Fruit fly (Drosophila melanogaster) whole organism, embryonic: Measurements from ENCODE around the gene CG7715.

Experiments
- Asciz ChIP-seq: fragments of 200-800 bp; sonication (Bioruptor generic); optimal IDR thresholded peaks from 2 replicates; lab custom pipeline; 2017; ENCODE audit warnings: missing biosample characterization, mild to moderate bottlenecking, missing genetic modification characterization, missing genetic modification reagents
- Atf6 ChIP-seq: fragments of 200-800 bp; sonication (Bioruptor generic); IDR thresholded peaks from 2 replicates; pipeline ENCODE4 v1.3.6; 2022; ENCODE audit warnings: missing biosample characterization, missing genetic modification characterization
- CG11093 ChIP-seq: fragments of 200-800 bp; sonication (Bioruptor generic); IDR thresholded peaks from 3 replicates; pipeline ENCODE4 v1.3.6; 2022; ENCODE audit warnings: missing biosample characterization, missing genetic modification characterization
- CG12219 ChIP-seq: fragments of 200-800 bp; sonication (Bioruptor generic); optimal IDR thresholded peaks from 3 replicates; lab custom pipeline; 2018; ENCODE audit warnings: missing biosample characterization, mild to moderate bottlenecking, missing genetic modification characterization
- CG14441 ChIP-seq: fragments of 200-800 bp; sonication (Bioruptor generic); IDR thresholded peaks from 2 replicates; pipeline ENCODE4 v1.3.6; 2022; ENCODE audit warnings: missing biosample characterization, missing genetic modification characterization
- CG15073 ChIP-seq: fragments of 200-800 bp; sonication (Bioruptor generic); optimal IDR thresholded peaks from 2 replicates; lab custom pipeline; 2016; ENCODE audit warnings: missing biosample characterization, missing genetic modification characterization
- CG17359 ChIP-seq: fragments of 200-800 bp; sonication (Bioruptor generic); optimal IDR thresholded peaks from 3 replicates; lab custom pipeline; 2018; ENCODE audit warnings: missing biosample characterization, mild to moderate bottlenecking, missing genetic modification characterization, moderate library complexity
- CG17829 ChIP-seq: fragments of 200-800 bp; optimal IDR thresholded peaks from 2 replicates; lab custom pipeline; 2019; ENCODE audit warnings: missing biosample characterization, mild to moderate bottlenecking, missing genetic modification characterization, moderate library complexity
- CG30431 ChIP-seq: fragments of 200-800 bp; sonication (Bioruptor generic); optimal IDR thresholded peaks from 2 replicates; lab custom pipeline; 2017; ENCODE audit warnings: missing biosample characterization, missing genetic modification characterization
- CG31365 ChIP-seq: fragments of 200-800 bp; sonication (Bioruptor generic); optimal IDR thresholded peaks from 2 replicates; lab custom pipeline; 2018; ENCODE audit warnings: missing biosample characterization, mild to moderate bottlenecking, missing genetic modification characterization
- CG4404 ChIP-seq: fragments of 200-800 bp; sonication (Bioruptor generic); IDR thresholded peaks from 2 replicates; pipeline ENCODE4 v1.3.6; 2022; ENCODE audit warnings: missing biosample characterization, missing genetic modification characterization
- CG4707 ChIP-seq: fragments of 200-800 bp; sonication (Bioruptor generic); optimal IDR thresholded peaks from 2 replicates; lab custom pipeline; 2018; ENCODE audit warnings: missing biosample characterization, mild to moderate bottlenecking, missing genetic modification characterization, moderate library complexity
- CrebB ChIP-seq: fragments of 200-800 bp; sonication (Bioruptor generic); optimal IDR thresholded peaks from 3 replicates; lab custom pipeline; 2018; ENCODE audit warnings: missing biosample characterization, mild to moderate bottlenecking, missing genetic modification characterization
- Dfd ChIP-seq, 2 experiments: fragments of >200 bp; optimal IDR thresholded peaks; 2 replicates each; lab custom pipeline; 2017; ENCODE audit warnings: missing biosample characterization in 2 of 2, missing genetic modification characterization in 2 of 2
- Doc3 ChIP-seq: fragments of 200-800 bp; sonication (Bioruptor generic); IDR thresholded peaks from 3 replicates; pipeline ENCODE4 v1.3.6; 2022; ENCODE audit warnings: missing biosample characterization, missing genetic modification characterization; ENCODE audit not compliant: partially characterized antibody
- Dref ChIP-seq: fragments of 200-800 bp; sonication (Bioruptor generic); IDR thresholded peaks from 2 replicates; pipeline ENCODE4 v1.3.6; 2022; ENCODE audit warnings: missing biosample characterization, missing genetic modification characterization
- E2f2 ChIP-seq: fragments of 200-800 bp; sonication (Bioruptor generic); IDR thresholded peaks from 2 replicates; pipeline ENCODE4 v1.3.6; 2022; ENCODE audit warnings: missing biosample characterization, missing genetic modification characterization
- Fer2 ChIP-seq: fragments of 200-800 bp; sonication (Bioruptor generic); optimal IDR thresholded peaks from 2 replicates; lab custom pipeline; 2018; ENCODE audit warnings: missing biosample characterization, mild to moderate bottlenecking, missing genetic modification characterization, moderate library complexity
- HLH54F ChIP-seq: fragments of 200-800 bp; sonication (Bioruptor generic); optimal IDR thresholded peaks from 3 replicates; lab custom pipeline; 2016; ENCODE audit warnings: missing biosample characterization, missing genetic modification characterization
- Hand ChIP-seq: fragments of 200-800 bp; sonication (Bioruptor generic); optimal IDR thresholded peaks from 2 replicates; lab custom pipeline; 2017; ENCODE audit warnings: mild to moderate bottlenecking, missing biosample characterization, missing genetic modification reagents, missing genetic modification characterization
- Hr39 ChIP-seq: fragments of >200 bp; optimal IDR thresholded peaks from 2 replicates; lab custom pipeline; 2017
- MESR4 ChIP-seq: fragments of 200-800 bp; sonication (Bioruptor generic); optimal IDR thresholded peaks from 2 replicates; lab custom pipeline; 2018; ENCODE audit warnings: missing biosample characterization, mild to moderate bottlenecking, missing genetic modification characterization, moderate library complexity
- Myb ChIP-seq: fragments of 200-800 bp; sonication (Bioruptor generic); optimal IDR thresholded peaks from 2 replicates; lab custom pipeline; 2016; ENCODE audit warnings: missing biosample characterization, missing genetic modification characterization
- Spps ChIP-seq: fragments of 200-800 bp; sonication (Bioruptor generic); optimal IDR thresholded peaks from 2 replicates; lab custom pipeline; 2018; ENCODE audit warnings: missing biosample characterization, mild to moderate bottlenecking, missing genetic modification characterization
- Usf ChIP-seq: fragments of 200-800 bp; sonication (Bioruptor generic); optimal IDR thresholded peaks from 2 replicates; lab custom pipeline; 2017; ENCODE audit warnings: missing genotype, missing biosample characterization, missing genetic modification characterization
- Xrp1 ChIP-seq: fragments of 200-800 bp; sonication (Bioruptor generic); IDR thresholded peaks from 2 replicates; pipeline ENCODE4 v1.3.6; 2022; ENCODE audit warnings: missing biosample characterization, missing genetic modification characterization
- ab ChIP-seq: fragments of 200-800 bp; sonication (Bioruptor generic); optimal IDR thresholded peaks from 2 replicates; lab custom pipeline; 2016; ENCODE audit warnings: missing biosample characterization, missing genetic modification characterization
- ac ChIP-seq: fragments of 200-800 bp; sonication (Bioruptor generic); optimal IDR thresholded peaks from 3 replicates; lab custom pipeline; 2017; ENCODE audit warnings: missing biosample characterization, mild to moderate bottlenecking, missing genetic modification characterization
- ap ChIP-seq: fragments of 200-800 bp; sonication (Bioruptor generic); IDR thresholded peaks from 2 replicates; pipeline ENCODE4 v1.3.6; 2022; ENCODE audit warnings: missing biosample characterization, missing genetic modification characterization
- bab2 ChIP-seq: fragments of 200-800 bp; sonication (Bioruptor generic); optimal IDR thresholded peaks from 2 replicates; lab custom pipeline; 2016; ENCODE audit warnings: missing biosample characterization, missing genetic modification characterization
- crc ChIP-seq: fragments of 200-800 bp; sonication (Bioruptor generic); optimal IDR thresholded peaks from 2 replicates; lab custom pipeline; 2016; ENCODE audit warnings: missing biosample characterization, missing genetic modification characterization
- da ChIP-seq: fragments of 200-800 bp; sonication (Bioruptor generic); optimal IDR thresholded peaks from 2 replicates; lab custom pipeline; 2016; ENCODE audit warnings: missing biosample characterization, missing genetic modification characterization
- dmrt11E ChIP-seq: fragments of 200-800 bp; sonication (Bioruptor generic); optimal IDR thresholded peaks from 3 replicates; lab custom pipeline; 2018; ENCODE audit warnings: missing biosample characterization, mild to moderate bottlenecking, missing genetic modification characterization, moderate library complexity
- ems ChIP-seq: fragments of 200-800 bp; sonication (Bioruptor generic); optimal IDR thresholded peaks from 3 replicates; lab custom pipeline; 2016; ENCODE audit warnings: missing biosample characterization, missing genetic modification characterization
- gce ChIP-seq: fragments of 200-800 bp; sonication (Bioruptor generic); IDR thresholded peaks from 3 replicates; pipeline ENCODE4 v1.3.6; 2022; ENCODE audit warnings: missing biosample characterization, missing genetic modification characterization
- gro ChIP-seq: fragments of 200-800 bp; sonication (Bioruptor generic); optimal IDR thresholded peaks from 2 replicates; lab custom pipeline; 2016; ENCODE audit warnings: missing biosample characterization, missing genetic modification characterization
- gsb-n ChIP-seq: fragments of 200-800 bp; sonication (Bioruptor generic); optimal IDR thresholded peaks from 3 replicates; lab custom pipeline; 2018; ENCODE audit warnings: missing biosample characterization, mild to moderate bottlenecking, missing genetic modification characterization
- hb ChIP-seq: fragments of 200-800 bp; sonication (Bioruptor generic); IDR thresholded peaks from 3 replicates; pipeline ENCODE4 v1.3.6; 2022; ENCODE audit warnings: missing biosample characterization, missing genetic modification characterization; ENCODE audit not compliant: partially characterized antibody
- kay ChIP-seq: fragments of 200-800 bp; sonication (Bioruptor generic); optimal IDR thresholded peaks from 2 replicates; lab custom pipeline; 2016; ENCODE audit warnings: missing biosample characterization, missing genetic modification characterization
- klu ChIP-seq: fragments of 200-800 bp; sonication (Bioruptor generic); IDR thresholded peaks from 2 replicates; pipeline ENCODE4 v1.3.6; 2022; ENCODE audit warnings: missing biosample characterization, missing genetic modification characterization
- lab ChIP-seq: fragments of 200-800 bp; sonication (Bioruptor generic); optimal IDR thresholded peaks from 3 replicates; lab custom pipeline; 2017; ENCODE audit warnings: missing biosample characterization, missing genetic modification characterization, mild to moderate bottlenecking, moderate library complexity, missing genetic modification reagents
- ranshi ChIP-seq: fragments of 200-800 bp; sonication (Bioruptor generic); IDR thresholded peaks from 2 replicates; pipeline ENCODE4 v1.3.6; 2022; ENCODE audit warnings: missing biosample characterization, missing genetic modification characterization
- sim ChIP-seq: fragments of 200-800 bp; sonication (Bioruptor generic); IDR thresholded peaks from 2 replicates; pipeline ENCODE4 v1.3.6; 2022; ENCODE audit warnings: missing biosample characterization, missing genetic modification characterization
- sna ChIP-seq: fragments of 200-800 bp; sonication (Bioruptor generic); IDR thresholded peaks from 2 replicates; pipeline ENCODE4 v1.3.6; 2022; ENCODE audit warnings: missing biosample characterization, missing genetic modification characterization; ENCODE audit not compliant: partially characterized antibody
- sob ChIP-seq: fragments of 200-800 bp; sonication (Bioruptor generic); IDR thresholded peaks from 2 replicates; pipeline ENCODE4 v1.3.6; 2022; ENCODE audit warnings: missing biosample characterization, missing genetic modification characterization
- tio ChIP-seq: fragments of 200-800 bp; sonication (Bioruptor generic); optimal IDR thresholded peaks from 2 replicates; lab custom pipeline; 2017; ENCODE audit warnings: missing biosample characterization, missing genetic modification characterization, inconsistent platforms
- ttk ChIP-seq: fragments of 200-800 bp; sonication (Bioruptor generic); IDR thresholded peaks from 2 replicates; pipeline ENCODE4 v2.1.2; 2022; ENCODE audit warnings: missing biosample characterization, missing genetic modification characterization
- unc-4 ChIP-seq: fragments of 200-800 bp; sonication (Bioruptor generic); IDR thresholded peaks from 2 replicates; pipeline ENCODE4 v1.3.6; 2022; ENCODE audit warnings: missing biosample characterization, missing genetic modification characterization; ENCODE audit not compliant: partially characterized antibody
- wdn ChIP-seq: fragments of 200-800 bp; sonication (Bioruptor generic); IDR thresholded peaks from 2 replicates; pipeline ENCODE4 v1.3.6; 2022; ENCODE audit warnings: missing biosample characterization, missing genetic modification characterization
- zf30C ChIP-seq: fragments of 200-800 bp; sonication (Bioruptor generic); optimal IDR thresholded peaks from 3 replicates; lab custom pipeline; 2018; ENCODE audit warnings: missing biosample characterization, mild to moderate bottlenecking, missing genetic modification characterization

Gene CG7715

dm6 chr3R:18741027-18741843, 13.0 kb upstream of the CG7715 start (continued):
- TF ChIP-seq Dref (GFP tag; lab: Robert Waterston, UW) (peak; percentile 41), ems (peak; percentile 83), Asciz (GFP tag; lab: Kevin White, UChicago) (peak; percentile 96), zf30C (no peak), wdn (GFP tag; lab: Robert Waterston, UW) (peak; percentile 96), CG4404 (GFP tag; lab: Robert Waterston, UW) (peak; percentile 86), lab (peak; percentile 99), gce (GFP tag; lab: Robert Waterston, UW) (peak; percentile 91), Spps (tag; lab: Kevin White, UChicago) (peak; percentile 93), CG14441 (peak; percentile 97), sna (GFP tag; lab: Robert Waterston, UW) (no peak), CG31365 (tag; lab: Kevin White, UChicago) (peak; percentile 84), Myb (GFP tag; lab: Kevin White, UChicago) (peak; percentile 44), klu (GFP tag; lab: Robert Waterston, UW) (peak; percentile 93), ab (GFP tag; lab: Kevin White, UChicago) (peak; percentile 25), crc (GFP tag; lab: Kevin White, UChicago) (peak; percentile 69), ap (GFP tag; lab: Robert Waterston, UW) (peak; percentile 94), Hand (GFP tag; lab: Kevin White, UChicago) (peak; percentile 90), CG15073 (GFP tag; lab: Kevin White, UChicago) (peak; percentile 67), CG17359 (tag; lab: Kevin White, UChicago) (peak; percentile 98), gsb-n (tag; lab: Kevin White, UChicago) (peak; percentile 94), Atf6 (GFP tag; lab: Robert Waterston, UW) (peak; percentile 98), CG17829 (tag; lab: Kevin White, UChicago) (peak; percentile 96), hb (GFP tag; lab: Robert Waterston, UW) (no peak), MESR4 (GFP tag; lab: Kevin White, UChicago) (peak; percentile 52), CG4707 (GFP tag; lab: Kevin White, UChicago) (peak; percentile 84), ranshi (peak; percentile 97), unc-4 (GFP tag; lab: Robert Waterston, UW) (no peak), Dfd (GFP tag; optimal IDR thresholded peaks at IDR 0.05; lab: Kevin White, UChicago) (no peak), tio (GFP tag; lab: Kevin White, UChicago) (peak; percentile 94), Hr39 (lab: Kevin White, UChicago) (no peak), E2f2 (GFP tag; lab: Robert Waterston, UW) (peak; percentile 81), CG30431 (peak; percentile 92), sim (peak; percentile 83), kay (GFP tag; lab: Kevin White, UChicago) (peak; percentile 88), ac (peak; percentile 45), Doc3 (GFP tag; lab: Robert Waterston, UW) (no peak), HLH54F (GFP tag; lab: Kevin White, UChicago) (peak; percentile 82), ttk (GFP tag; lab: Robert Waterston, UW) (peak; percentile 95), Xrp1 (GFP tag; lab: Robert Waterston, UW) (peak; percentile 96), CG11093 (peak; percentile 93), CrebB (peak; percentile 92), da (GFP tag; lab: Kevin White, UChicago) (no peak), gro (GFP tag; lab: Kevin White, UChicago) (peak; percentile 89), dmrt11E (tag; lab: Kevin White, UChicago) (peak; percentile 88), CG12219 (GFP tag; lab: Kevin White, UChicago) (peak; percentile 94), bab2 (GFP tag; lab: Kevin White, UChicago) (peak; percentile 82), Fer2 (peak; percentile 94), sob (GFP tag; lab: Robert Waterston, UW) (peak; percentile 97), Usf (peak; percentile 90)
